Worm (Caenorhabditis elegans) whole organism, L1 larva: ENCODE measurements around the gene tab-1.
"Not testable (repeated sequence)": the region's sequence is repeated elsewhere in the genome, so short reads cannot be mapped to it uniquely, and the experiment has no call there.

Experiments
- C16A3.4 ChIP-seq: fragments of 150-350 bp; optimal IDR thresholded peaks from 2 replicates; lab custom pipeline; 2014; ENCODE audit warnings: missing biosample characterization, missing genetic modification characterization
- C34B4.2 ChIP-seq: sonication (generic microtip); optimal IDR thresholded peaks from 2 replicates; lab custom pipeline; 2017; ENCODE audit warnings: mild to moderate bottlenecking, missing genetic modification characterization, missing compliant biosample characterization
- F16B12.6 ChIP-seq: fragments of 150-350 bp; optimal IDR thresholded peaks from 2 replicates; lab custom pipeline; 2014; ENCODE audit warnings: missing biosample characterization, missing genetic modification characterization
- alr-1 ChIP-seq: fragments of 200-800 bp; sonication (Bioruptor generic); optimal IDR thresholded peaks from 2 replicates; lab custom pipeline; 2018; ENCODE audit warnings: borderline replicate concordance, mild to moderate bottlenecking, missing genetic modification characterization, missing compliant biosample characterization
- aly-2 ChIP-seq: fragments of 150-350 bp; optimal IDR thresholded peaks from 2 replicates; lab custom pipeline; 2014; ENCODE audit warnings: missing biosample characterization, missing genetic modification characterization
- blmp-1 ChIP-seq: fragments of 150-350 bp; optimal IDR thresholded peaks from 2 replicates; lab custom pipeline; 2014; ENCODE audit warnings: missing biosample characterization, missing genetic modification characterization
- ceh-8 ChIP-seq: fragments of 200-800 bp; sonication (Bioruptor generic); optimal IDR thresholded peaks from 2 replicates; lab custom pipeline; 2018; ENCODE audit warnings: mild to moderate bottlenecking, missing genetic modification characterization, moderate library complexity, missing compliant biosample characterization
- ceh-90 ChIP-seq: sonication (generic microtip); optimal IDR thresholded peaks from 2 replicates; lab custom pipeline; 2016; ENCODE audit warnings: missing genetic modification characterization, missing compliant biosample characterization
- dpl-1 ChIP-seq, 3 experiments: fragments of 150-350 bp in 2 of 3; sonication (generic microtip) in 1 of 3; optimal IDR thresholded peaks; 2 replicates each; lab custom pipeline; 2014 to 2017; ENCODE audit warnings: missing biosample characterization in 3 of 3, missing genetic modification characterization in 3 of 3, missing genetic modification reagents in 3 of 3
- dsc-1 ChIP-seq: sonication (generic microtip); optimal IDR thresholded peaks from 2 replicates; lab custom pipeline; 2016; ENCODE audit warnings: mild to moderate bottlenecking, missing genetic modification characterization, missing compliant biosample characterization
- egl-27 ChIP-seq, 2 experiments: fragments of 150-350 bp in 1 of 2; sonication (generic microtip); optimal IDR thresholded peaks; 3 replicates each; lab custom pipeline; 2017 to 2018; ENCODE audit warnings: missing biosample characterization in 2 of 2, missing genetic modification characterization in 2 of 2, missing genetic modification reagents in 2 of 2
- ets-5 ChIP-seq: fragments of 200-800 bp; sonication (Bioruptor generic); IDR thresholded peaks from 2 replicates; pipeline ENCODE4 v1.3.6; 2022; ENCODE audit warnings: missing genetic modification characterization, missing compliant biosample characterization
- fkh-10 ChIP-seq: sonication (generic microtip); optimal IDR thresholded peaks from 2 replicates; lab custom pipeline; 2017; ENCODE audit warnings: missing biosample characterization, missing genetic modification reagents, missing genetic modification characterization
- fos-1 ChIP-seq: fragments of 150-350 bp; optimal IDR thresholded peaks from 2 replicates; lab custom pipeline; 2014; ENCODE audit warnings: missing biosample characterization, missing genetic modification characterization
- grh-1 ChIP-seq: fragments of 200-800 bp; sonication (Bioruptor generic); IDR thresholded peaks from 2 replicates; pipeline ENCODE4 v1.3.6; 2022; ENCODE audit warnings: missing genetic modification reagents, missing genetic modification characterization, missing compliant biosample characterization
- hpl-2 ChIP-seq: fragments of 150-350 bp; optimal IDR thresholded peaks from 2 replicates; lab custom pipeline; 2014; ENCODE audit warnings: missing biosample characterization, missing genetic modification reagents, missing genetic modification characterization
- irx-1 ChIP-seq: sonication (generic microtip); optimal IDR thresholded peaks from 2 replicates; lab custom pipeline; 2016; ENCODE audit warnings: missing genetic modification characterization, missing compliant biosample characterization
- isw-1 ChIP-seq: fragments of 200-800 bp; sonication (Bioruptor generic); IDR thresholded peaks from 2 replicates; pipeline ENCODE4 v1.3.6; 2022; ENCODE audit warnings: missing genetic modification characterization, missing compliant biosample characterization
- lin-13 ChIP-seq: fragments of 150-350 bp; optimal IDR thresholded peaks from 2 replicates; lab custom pipeline; 2014; ENCODE audit warnings: missing biosample characterization, missing genetic modification reagents, missing genetic modification characterization
- lin-14 ChIP-seq: fragments of 200-800 bp; sonication (Bioruptor generic); optimal IDR thresholded peaks from 2 replicates; lab custom pipeline; 2018; ENCODE audit warnings: mild to moderate bottlenecking, missing genetic modification characterization, moderate library complexity, missing compliant biosample characterization
- lin-35 ChIP-seq, 2 experiments: fragments of 150-350 bp; optimal IDR thresholded peaks; 2 replicates each; lab custom pipeline; 2014; ENCODE audit warnings: missing biosample characterization in 2 of 2, missing genetic modification characterization in 2 of 2, missing genetic modification reagents in 2 of 2
- lir-3 ChIP-seq: sonication (generic microtip); optimal IDR thresholded peaks from 2 replicates; lab custom pipeline; 2016; ENCODE audit warnings: mild to moderate bottlenecking, missing genetic modification characterization, moderate library complexity, missing compliant biosample characterization; ENCODE audit not compliant: poor library complexity
- lsy-2 ChIP-seq, 2 experiments: fragments of 150-350 bp; optimal IDR thresholded peaks; 2 replicates each; lab custom pipeline; 2014; ENCODE audit warnings: missing biosample characterization in 2 of 2, missing genetic modification characterization in 2 of 2
- mab-9 ChIP-seq: fragments of 200-800 bp; sonication (Bioruptor generic); IDR thresholded peaks from 2 replicates; pipeline ENCODE4 v1.3.6; 2022; ENCODE audit warnings: missing genetic modification reagents, missing genetic modification characterization, missing compliant biosample characterization
- mdl-1 ChIP-seq, 2 experiments: fragments of 150-350 bp; optimal IDR thresholded peaks; 2 replicates each; lab custom pipeline; 2014 to 2017; ENCODE audit warnings: missing biosample characterization in 2 of 2, missing genetic modification characterization in 2 of 2, inconsistent platforms in 1 of 2
- mef-2 ChIP-seq: fragments of 150-350 bp; optimal IDR thresholded peaks from 2 replicates; lab custom pipeline; 2014; ENCODE audit warnings: missing biosample characterization, missing genetic modification characterization
- nhr-12 ChIP-seq: sonication (generic microtip); optimal IDR thresholded peaks from 2 replicates; lab custom pipeline; 2017; ENCODE audit warnings: missing biosample characterization, missing genetic modification characterization
- nhr-20 ChIP-seq: sonication (generic microtip); optimal IDR thresholded peaks from 2 replicates; lab custom pipeline; 2016; ENCODE audit warnings: mild to moderate bottlenecking, missing genetic modification characterization, missing compliant biosample characterization
- nhr-237 ChIP-seq: fragments of 150-350 bp; optimal IDR thresholded peaks from 2 replicates; lab custom pipeline; 2014; ENCODE audit warnings: missing biosample characterization, missing genetic modification characterization
- nhr-47 ChIP-seq: sonication (generic microtip); optimal IDR thresholded peaks from 2 replicates; lab custom pipeline; 2016; ENCODE audit warnings: mild to moderate bottlenecking, missing genetic modification characterization, moderate library complexity, missing compliant biosample characterization
- nhr-76 ChIP-seq: sonication (generic microtip); optimal IDR thresholded peaks from 2 replicates; lab custom pipeline; 2017; ENCODE audit warnings: missing biosample characterization, missing genetic modification characterization
- nhr-90 ChIP-seq: sonication (generic microtip); optimal IDR thresholded peaks from 2 replicates; lab custom pipeline; 2016; ENCODE audit warnings: mild to moderate bottlenecking, missing genetic modification characterization, missing compliant biosample characterization; ENCODE audit not compliant: poor library complexity
- pag-3 ChIP-seq: sonication (generic microtip); optimal IDR thresholded peaks from 2 replicates; lab custom pipeline; 2017; ENCODE audit warnings: missing genetic modification characterization, mild to moderate bottlenecking, missing compliant biosample characterization, antibody characterized with exemption, borderline replicate concordance; ENCODE audit not compliant: insufficient read depth
- pqm-1 ChIP-seq: sonication (generic microtip); optimal IDR thresholded peaks from 3 replicates; lab custom pipeline; 2017; ENCODE audit warnings: missing biosample characterization, missing genetic modification characterization
- snpc-4 ChIP-seq: fragments of 150-350 bp; optimal IDR thresholded peaks from 2 replicates; lab custom pipeline; 2014; ENCODE audit warnings: missing biosample characterization, missing genetic modification characterization
- snu-23 ChIP-seq: sonication (generic microtip); optimal IDR thresholded peaks from 2 replicates; lab custom pipeline; 2016; ENCODE audit warnings: missing genetic modification characterization, missing compliant biosample characterization
- sox-4 ChIP-seq: sonication (generic microtip); optimal IDR thresholded peaks from 2 replicates; lab custom pipeline; 2016; ENCODE audit warnings: missing genetic modification characterization, missing compliant biosample characterization
- tbx-2 ChIP-seq: sonication (generic microtip); optimal IDR thresholded peaks from 2 replicates; lab custom pipeline; 2016; ENCODE audit warnings: missing genetic modification characterization, missing compliant biosample characterization
- unc-130 ChIP-seq: fragments of 150-350 bp; optimal IDR thresholded peaks from 2 replicates; lab custom pipeline; 2017; ENCODE audit warnings: missing biosample characterization, missing genetic modification characterization, inconsistent platforms
- unc-30 ChIP-seq: sonication (generic microtip); optimal IDR thresholded peaks from 2 replicates; lab custom pipeline; 2017; ENCODE audit warnings: missing biosample characterization, missing genetic modification characterization
- unc-86 ChIP-seq: sonication (generic microtip); optimal IDR thresholded peaks from 2 replicates; lab custom pipeline; 2016; ENCODE audit warnings: missing genetic modification characterization, missing compliant biosample characterization
- unc-98 ChIP-seq: fragments of 200-800 bp; sonication (Bioruptor generic); IDR thresholded peaks from 2 replicates; pipeline ENCODE4 v1.3.6; 2022; ENCODE audit warnings: missing genetic modification characterization, missing compliant biosample characterization

The tab-1 gene

ce11 chrII:6768014-6768413, 35.1 kb upstream of the tab-1 start, which contains the start of gene F41G3.18:
F41G3.18 (plus strand) TSS chrII:6768314.
- no peak for TF ChIP-seq fkh-10 (GFP tag; lab: Kevin White, UChicago)

- no peak for TF ChIP-seq unc-86 (tag; lab: Kevin White, UChicago)
- TF ChIP-seq lin-13 = no peak
- no peak for TF ChIP-seq lir-3 (tag; lab: Kevin White, UChicago)
- TF ChIP-seq fkh-10 (GFP tag; lab: Kevin White, UChicago) = no peak
- no peak for TF ChIP-seq unc-30 (tag; lab: Kevin White, UChicago)
- no peak for TF ChIP-seq pag-3
- no peak for TF ChIP-seq alr-1 (tag; lab: Kevin White, UChicago)
- no peak for TF ChIP-seq lsy-2 (tag; optimal IDR thresholded peaks at IDR 0.05; lab: Kevin White, UChicago)
- TF ChIP-seq tbx-2 (tag; lab: Kevin White, UChicago) = no peak
- TF ChIP-seq mdl-1 (tag; optimal IDR thresholded peaks at IDR 0.05; lab: Kevin White, UChicago) = no peak
- no peak for TF ChIP-seq mef-2 (tag; lab: Kevin White, UChicago)
Measured at ce11 chrII:6770030-6770429, 33.1 kb upstream of the tab-1 start.

- TF ChIP-seq lin-14 (GFP tag; lab: Kevin White, UChicago) = peak; percentile 47
- TF ChIP-seq fkh-10 (GFP tag; lab: Kevin White, UChicago) = peak; percentile 32
- TF ChIP-seq aly-2 (tag; lab: Kevin White, UChicago) = no peak
Measured at ce11 chrII:6772482-6772881, 30.6 kb upstream of the tab-1 start.

- not testable (repeated sequence) for TF ChIP-seq fos-1 (tag; lab: Kevin White, UChicago); C34B4.2 (tag; lab: Kevin White, UChicago); pag-3
- TF ChIP-seq, all 84 proteins: peak for 0; not testable (repeated sequence) for 84
Measured at ce11 chrII:6775076-6775475, 28.0 kb upstream of the tab-1 start, which contains the start of gene agr-1. agr-1 (minus strand) TSS chrII:6775176.

- TF ChIP-seq dpl-1 (GFP tag; optimal IDR thresholded peaks at IDR 0.05; lab: Kevin White, UChicago) (peak; percentile 80 to 90 (median 85)), nhr-20 (tag; lab: Kevin White, UChicago) (peak; percentile 83), irx-1 (peak; percentile 82), ceh-8 (no peak), alr-1 (tag; lab: Kevin White, UChicago) (no peak), F16B12.6 (no peak), sox-4 (tag; lab: Kevin White, UChicago) (peak; percentile 83), snu-23 (GFP tag; lab: Kevin White, UChicago) (peak; percentile 84), lir-3 (tag; lab: Kevin White, UChicago) (peak; percentile 94), lin-13 (peak; percentile 52), unc-98 (GFP tag; lab: Robert Waterston, UW) (no peak), nhr-90 (peak; percentile 87), ceh-90 (tag; lab: Kevin White, UChicago) (peak; percentile 86), ets-5 (GFP tag; lab: Robert Waterston, UW) (no peak), nhr-12 (tag; lab: Kevin White, UChicago) (no peak), nhr-237 (tag; lab: Kevin White, UChicago) (no peak), mef-2 (tag; lab: Kevin White, UChicago) (no peak), C16A3.4 (tag; lab: Kevin White, UChicago) (peak; percentile 62), mab-9 (GFP tag; lab: Robert Waterston, UW) (peak; percentile 69), nhr-76 (tag; lab: Kevin White, UChicago) (no peak), unc-86 (tag; lab: Kevin White, UChicago) (peak; percentile 77), lin-35 (GFP tag; optimal IDR thresholded peaks at IDR 0.05; lab: Kevin White, UChicago) (peak; percentile 84 to 91), nhr-47 (tag; lab: Kevin White, UChicago) (peak; percentile 86), hpl-2 (GFP tag; lab: Kevin White, UChicago) (no peak), dsc-1 (tag; lab: Kevin White, UChicago) (peak; percentile 81), snpc-4 (tag; lab: Kevin White, UChicago) (peak; percentile 41), isw-1 (GFP tag; lab: Robert Waterston, UW) (peak; percentile 50), egl-27 (tag; optimal IDR thresholded peaks at IDR 0.05; lab: Kevin White, UChicago) (no peak), lsy-2 (tag; optimal IDR thresholded peaks at IDR 0.05; lab: Kevin White, UChicago) (peak; percentile 77 to 79), unc-130 (tag; lab: Kevin White, UChicago) (peak; percentile 76), pqm-1 (no peak), grh-1 (peak; percentile 51; the same call in 1 of the 2 replicates), blmp-1 (tag; lab: Kevin White, UChicago) (peak; percentile 25)
Measured at ce11 chrII:6776418-6777034, 26.6 kb upstream of the tab-1 start, which contains the start of gene ssup-72. ssup-72 (plus strand) TSS chrII:6776598.
